Worm (Caenorhabditis elegans) whole organism, mixed stage, embryonic: ENCODE data around the gene inx-3.

Experiments used
- M03D4.4 ChIP-seq: sonication (generic microtip); optimal IDR thresholded peaks from 2 replicates; lab custom pipeline; 2017; ENCODE audit warnings: mild to moderate bottlenecking, missing genetic modification characterization, missing compliant biosample characterization
- blmp-1 ChIP-seq: fragments of 150-350 bp; optimal IDR thresholded peaks from 2 replicates; lab custom pipeline; 2014; ENCODE audit warnings: missing biosample characterization, missing genetic modification characterization
- cnd-1 ChIP-seq: fragments of 200-800 bp; sonication (Bioruptor generic); optimal IDR thresholded peaks from 2 replicates; lab custom pipeline; 2018; ENCODE audit warnings: mild to moderate bottlenecking, missing genetic modification characterization, missing compliant biosample characterization
- elt-1 ChIP-seq: sonication (generic microtip); optimal IDR thresholded peaks from 2 replicates; lab custom pipeline; 2017; ENCODE audit warnings: missing genetic modification characterization, mild to moderate bottlenecking, missing compliant biosample characterization, antibody characterized with exemption, moderate library complexity, borderline replicate concordance; ENCODE audit not compliant: insufficient read depth
- lin-13 ChIP-seq: fragments of 150-350 bp; optimal IDR thresholded peaks from 2 replicates; lab custom pipeline; 2014; ENCODE audit warnings: missing biosample characterization, missing genetic modification characterization
- lsy-2 ChIP-seq: fragments of 150-350 bp; optimal IDR thresholded peaks from 2 replicates; lab custom pipeline; 2014; ENCODE audit warnings: missing biosample characterization, missing genetic modification characterization
- mab-5 ChIP-seq: fragments of 150-350 bp; optimal IDR thresholded peaks from 2 replicates; lab custom pipeline; 2014; ENCODE audit warnings: missing biosample characterization, missing genetic modification characterization
- nhr-12 ChIP-seq: fragments of 150-350 bp; optimal IDR thresholded peaks from 2 replicates; lab custom pipeline; 2014; ENCODE audit warnings: missing biosample characterization, missing genetic modification characterization
- nhr-76 ChIP-seq: sonication (generic microtip); optimal IDR thresholded peaks from 2 replicates; lab custom pipeline; 2017; ENCODE audit warnings: missing biosample characterization, missing genetic modification characterization
- pha-4 ChIP-seq: fragments of 150-350 bp; optimal IDR thresholded peaks from 2 replicates; lab custom pipeline; 2018; ENCODE audit warnings: missing biosample characterization, missing genetic modification reagents, missing genetic modification characterization
- unc-120 ChIP-seq: sonication (generic microtip); optimal IDR thresholded peaks from 2 replicates; lab custom pipeline; 2017; ENCODE audit warnings: missing genetic modification characterization, missing compliant biosample characterization; ENCODE audit not compliant: poor library complexity, severe bottlenecking
- unc-39 ChIP-seq: fragments of 150-350 bp; optimal IDR thresholded peaks from 2 replicates; lab custom pipeline; 2014; ENCODE audit warnings: missing biosample characterization, missing genetic modification characterization
- unc-62 ChIP-seq: fragments of 150-350 bp; optimal IDR thresholded peaks from 2 replicates; lab custom pipeline; 2014; ENCODE audit warnings: missing biosample characterization, missing genetic modification reagents, missing genetic modification characterization
- ztf-11 ChIP-seq: fragments of 150-350 bp; optimal IDR thresholded peaks from 2 replicates; lab custom pipeline; 2014; ENCODE audit warnings: missing biosample characterization, missing genetic modification characterization

DNA sequence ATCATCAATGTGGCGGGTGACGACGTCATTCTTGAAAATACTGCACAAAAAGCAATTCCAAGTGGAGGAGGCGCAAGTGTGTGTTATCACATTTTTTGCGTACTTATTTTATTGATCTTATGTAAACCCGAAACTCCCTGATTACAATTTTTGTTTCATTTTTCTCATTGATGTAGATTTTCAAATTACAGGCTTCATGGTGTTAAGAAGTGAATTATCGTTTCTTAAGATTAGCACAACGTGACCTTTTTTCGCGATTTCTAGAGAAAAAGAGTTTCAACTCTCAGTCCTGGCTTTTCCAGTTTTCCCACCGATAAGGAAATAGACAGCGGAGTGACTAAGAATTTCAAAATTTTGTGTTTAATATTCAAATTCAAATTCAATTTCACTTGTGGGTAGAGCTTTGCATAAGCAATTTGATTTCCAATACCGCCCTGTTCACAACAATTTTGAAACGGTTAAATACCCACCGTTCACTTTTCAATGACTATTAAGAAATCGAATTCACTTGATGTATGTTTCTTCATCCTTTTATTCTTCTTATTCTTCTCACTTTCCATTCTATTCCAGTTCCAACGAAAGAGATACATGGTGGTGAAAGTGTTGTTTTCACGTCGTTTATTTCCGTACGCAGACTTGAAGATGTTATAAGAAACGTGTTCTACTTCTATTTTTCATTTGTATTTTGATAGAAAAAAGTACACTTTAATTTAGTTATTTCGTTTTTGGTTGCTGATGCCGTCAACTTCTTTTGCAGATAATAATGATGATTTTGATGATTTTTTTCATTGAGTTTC, 31.0 kb downstream of the inx-3 start:
- TF ChIP-seq elt-1 (no peak), ztf-11 (tag; lab: Kevin White, UChicago) (no peak), lsy-2 (no peak), blmp-1 (tag; lab: Kevin White, UChicago) (no peak), nhr-12 (tag; lab: Kevin White, UChicago) (no peak), unc-62 (GFP tag; lab: Kevin White, UChicago) (no peak), M03D4.4 (tag; lab: Kevin White, UChicago) (no peak), mab-5 (no peak), unc-39 (tag; lab: Kevin White, UChicago) (no peak), unc-120 (tag; lab: Kevin White, UChicago) (no peak), cnd-1 (tag; lab: Kevin White, UChicago) (no peak), lin-13 (tag; lab: Kevin White, UChicago) (no peak), pha-4 (tag; lab: Kevin White, UChicago) (no peak), nhr-76 (tag; lab: Kevin White, UChicago) (no peak)
